Worm (Caenorhabditis elegans) whole organism, L1 larva: ENCODE measurements around the gene sos-1.

Experiments used
- C34B4.2 ChIP-seq: sonication (generic microtip); optimal IDR thresholded peaks from 2 replicates; lab custom pipeline; 2017; ENCODE audit warnings: mild to moderate bottlenecking, missing genetic modification characterization, missing compliant biosample characterization
- Y116A8C.19 ChIP-seq: sonication (generic microtip); optimal IDR thresholded peaks from 2 replicates; lab custom pipeline; 2016; ENCODE audit warnings: missing compliant biosample characterization, missing genetic modification characterization, borderline replicate concordance
- ceh-82 ChIP-seq, 3 experiments: fragments of 150-350 bp in 1 of 3; sonication (generic microtip) in 2 of 3; optimal IDR thresholded peaks; 2 replicates each; lab custom pipeline; 2014 to 2017; ENCODE audit warnings: missing biosample characterization in 3 of 3, missing genetic modification characterization in 3 of 3
- ces-1 ChIP-seq: fragments of 150-350 bp; optimal IDR thresholded peaks from 2 replicates; lab custom pipeline; 2014; ENCODE audit warnings: missing biosample characterization, missing genetic modification reagents, missing genetic modification characterization
- elt-2 ChIP-seq: sonication (generic microtip); optimal IDR thresholded peaks from 2 replicates; lab custom pipeline; 2016; ENCODE audit warnings: missing genetic modification characterization, mild to moderate bottlenecking, inconsistent platforms, missing compliant biosample characterization, missing genetic modification reagents
- elt-3 ChIP-seq, 6 experiments: fragments of 150-350 bp in 1 of 6; sonication (generic microtip); optimal IDR thresholded peaks; 2 replicates each; lab custom pipeline; 2017 to 2018; ENCODE audit warnings: missing biosample characterization in 6 of 6, missing genetic modification characterization in 6 of 6, inconsistent platforms in 1 of 6
- jun-1 ChIP-seq: fragments of 150-350 bp; optimal IDR thresholded peaks from 2 replicates; lab custom pipeline; 2014; ENCODE audit warnings: missing biosample characterization, missing genetic modification reagents, missing genetic modification characterization
- lin-13 ChIP-seq: fragments of 150-350 bp; optimal IDR thresholded peaks from 2 replicates; lab custom pipeline; 2014; ENCODE audit warnings: missing biosample characterization, missing genetic modification reagents, missing genetic modification characterization
- nhr-237 ChIP-seq: fragments of 150-350 bp; optimal IDR thresholded peaks from 2 replicates; lab custom pipeline; 2014; ENCODE audit warnings: missing biosample characterization, missing genetic modification characterization
- nhr-76 ChIP-seq: sonication (generic microtip); optimal IDR thresholded peaks from 2 replicates; lab custom pipeline; 2017; ENCODE audit warnings: missing biosample characterization, missing genetic modification characterization
- nhr-77 ChIP-seq: fragments of 150-350 bp; optimal IDR thresholded peaks from 2 replicates; lab custom pipeline; 2014; ENCODE audit warnings: missing biosample characterization, missing genetic modification characterization
- sox-4 ChIP-seq: sonication (generic microtip); optimal IDR thresholded peaks from 2 replicates; lab custom pipeline; 2016; ENCODE audit warnings: missing genetic modification characterization, missing compliant biosample characterization
- sptf-1 ChIP-seq: fragments of 150-350 bp; optimal IDR thresholded peaks from 2 replicates; lab custom pipeline; 2014; ENCODE audit warnings: missing biosample characterization, missing genetic modification characterization
- unc-130 ChIP-seq: fragments of 150-350 bp; optimal IDR thresholded peaks from 2 replicates; lab custom pipeline; 2017; ENCODE audit warnings: missing biosample characterization, missing genetic modification characterization, inconsistent platforms

DNA sequence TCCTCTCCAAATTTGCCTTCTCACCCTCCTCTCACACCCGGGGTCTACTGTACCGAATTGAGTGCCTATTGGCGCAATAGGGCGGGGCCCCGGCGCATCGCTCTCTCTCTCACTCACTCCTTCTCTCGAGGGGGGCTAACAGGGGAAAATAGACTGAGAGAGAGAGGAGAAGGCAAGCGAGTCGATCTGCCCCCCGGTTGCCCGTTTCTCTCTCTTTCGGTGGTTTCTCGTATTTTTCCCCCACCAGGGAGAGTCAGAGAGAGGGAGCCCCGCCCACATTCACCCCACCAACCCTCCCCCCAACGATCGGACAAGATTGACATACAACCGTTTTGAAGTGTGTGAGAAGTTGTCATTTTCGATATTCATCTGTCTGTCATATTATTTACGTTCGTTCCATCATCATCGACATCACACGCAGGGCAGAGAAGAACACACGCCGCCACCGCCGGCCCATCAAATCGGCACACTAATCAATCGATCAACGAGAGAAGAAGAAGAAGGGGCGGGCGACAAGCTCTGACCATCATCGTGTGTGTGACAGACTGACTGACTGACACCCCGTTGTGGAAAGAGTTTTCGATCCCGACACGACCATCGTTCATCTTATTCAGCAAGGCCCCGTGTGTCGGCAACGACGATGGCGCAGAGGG, 49.8 kb downstream of the sos-1 start:
- TF ChIP-seq ceh-82 (tag; optimal IDR thresholded peaks at IDR 0.05; lab: Kevin White, UChicago), result peak in 2 of 3 experiments; percentile 2 to 48
- TF ChIP-seq ces-1 (GFP tag; lab: Kevin White, UChicago), result no peak
- no peak for TF ChIP-seq sox-4 (tag; lab: Kevin White, UChicago)
- TF ChIP-seq nhr-237 (tag; lab: Kevin White, UChicago), result no peak
- no peak for TF ChIP-seq nhr-76
- TF ChIP-seq C34B4.2 (tag; lab: Kevin White, UChicago), result no peak
- TF ChIP-seq elt-3 (tag; optimal IDR thresholded peaks at IDR 0.05; lab: Kevin White, UChicago), result peak in 2 of 6 experiments; percentile 1 to 22
- TF ChIP-seq nhr-77 (tag; lab: Kevin White, UChicago), result no peak
- no peak for TF ChIP-seq sptf-1
- TF ChIP-seq Y116A8C.19, result no peak
- no peak for TF ChIP-seq jun-1
- no peak for TF ChIP-seq unc-130 (tag; lab: Kevin White, UChicago)
- no peak for TF ChIP-seq elt-2 (tag; lab: Kevin White, UChicago)
- TF ChIP-seq lin-13 (GFP tag; lab: Kevin White, UChicago), result no peak
